Fruit fly (Drosophila melanogaster) whole organism, embryonic: ENCODE results near the gene Muc68E.
A peak's percentile ranks its signal among the peaks of the same experiment; 100 is the strongest.

ENCODE experiments used
- Ada2b ChIP-seq: fragments of 200-800 bp; sonication (Bioruptor generic); IDR thresholded peaks from 2 replicates; pipeline ENCODE4 v1.3.6; 2022; ENCODE audit warnings: missing biosample characterization, missing genetic modification characterization
- Aef1 ChIP-seq: fragments of 200-800 bp; sonication (Bioruptor generic); IDR thresholded peaks from 3 replicates; pipeline ENCODE4 v1.3.6; 2022; ENCODE audit warnings: missing biosample characterization, missing genetic modification characterization
- CG10267 ChIP-seq: fragments of 200-800 bp; sonication (Bioruptor generic); optimal IDR thresholded peaks from 2 replicates; lab custom pipeline; 2018; ENCODE audit warnings: missing biosample characterization, mild to moderate bottlenecking, missing genetic modification characterization, moderate library complexity
- CG10321 ChIP-seq: fragments of 200-800 bp; sonication (Bioruptor generic); IDR thresholded peaks from 2 replicates; pipeline ENCODE4 v1.3.6; 2022; ENCODE audit warnings: missing biosample characterization, missing genetic modification characterization
- CG11456 ChIP-seq: fragments of 200-800 bp; sonication (Bioruptor generic); IDR thresholded peaks from 3 replicates; pipeline ENCODE4 v1.3.6; 2022; ENCODE audit warnings: missing biosample characterization, missing genetic modification characterization
- CG11560 ChIP-seq: fragments of 200-800 bp; sonication (Bioruptor generic); IDR thresholded peaks from 3 replicates; pipeline ENCODE4 v1.3.6; 2022; ENCODE audit warnings: missing biosample characterization, missing genetic modification characterization
- CG11696 ChIP-seq: fragments of 200-800 bp; sonication (Bioruptor generic); IDR thresholded peaks from 2 replicates; pipeline ENCODE4 v1.3.6; 2022; ENCODE audit warnings: missing biosample characterization, missing genetic modification characterization
- CG12104 ChIP-seq: fragments of 200-800 bp; sonication (Bioruptor generic); optimal IDR thresholded peaks from 3 replicates; lab custom pipeline; 2016; ENCODE audit warnings: missing biosample characterization, missing genetic modification characterization
- CG13424 ChIP-seq: fragments of 200-800 bp; sonication (Bioruptor generic); optimal IDR thresholded peaks from 2 replicates; lab custom pipeline; 2019; ENCODE audit warnings: missing biosample characterization, mild to moderate bottlenecking, missing genetic modification characterization, moderate library complexity
- CG14050 ChIP-seq: fragments of 200-800 bp; sonication (Bioruptor generic); IDR thresholded peaks from 3 replicates; pipeline ENCODE4 v1.3.6; 2022; ENCODE audit warnings: missing biosample characterization, missing genetic modification characterization
- CG17328 ChIP-seq: fragments of 200-800 bp; sonication (Bioruptor generic); IDR thresholded peaks from 2 replicates; pipeline ENCODE4 v1.3.6; 2022; ENCODE audit warnings: missing biosample characterization, missing genetic modification characterization
- CG2120 ChIP-seq: fragments of 200-800 bp; sonication (Bioruptor generic); optimal IDR thresholded peaks from 3 replicates; lab custom pipeline; 2016; ENCODE audit warnings: missing biosample characterization, missing genetic modification characterization
- CG30403 ChIP-seq: fragments of 200-800 bp; sonication (Bioruptor generic); optimal IDR thresholded peaks from 3 replicates; lab custom pipeline; 2016; ENCODE audit warnings: missing biosample characterization, missing genetic modification characterization
- CG34224 ChIP-seq: fragments of 200-800 bp; sonication (Bioruptor generic); IDR thresholded peaks from 3 replicates; pipeline ENCODE4 v1.3.6; 2022; ENCODE audit warnings: missing biosample characterization, missing genetic modification characterization; ENCODE audit not compliant: partially characterized antibody
- CG3847 ChIP-seq: fragments of 200-800 bp; sonication (Bioruptor generic); IDR thresholded peaks from 2 replicates; pipeline ENCODE4 v1.3.6; 2022; ENCODE audit warnings: missing biosample characterization, missing genetic modification characterization
- CG4617 ChIP-seq: fragments of 200-800 bp; sonication (Bioruptor generic); optimal IDR thresholded peaks from 3 replicates; lab custom pipeline; 2016; ENCODE audit warnings: missing biosample characterization, missing genetic modification characterization, borderline replicate concordance
- CG6791 ChIP-seq: fragments of 200-800 bp; sonication (Bioruptor generic); IDR thresholded peaks from 3 replicates; pipeline ENCODE4 v1.3.6; 2022; ENCODE audit warnings: missing biosample characterization, missing genetic modification characterization; ENCODE audit not compliant: partially characterized antibody
- CG8765 ChIP-seq: fragments of 200-800 bp; sonication (Bioruptor generic); IDR thresholded peaks from 2 replicates; pipeline ENCODE4 v1.3.6; 2022; ENCODE audit warnings: missing biosample characterization, missing genetic modification characterization
- CG9437 ChIP-seq: fragments of 200-800 bp; sonication (Bioruptor generic); optimal IDR thresholded peaks from 2 replicates; lab custom pipeline; 2018; ENCODE audit warnings: missing biosample characterization, mild to moderate bottlenecking, missing genetic modification characterization
- CG9609 ChIP-seq: fragments of 200-800 bp; sonication (Bioruptor generic); optimal IDR thresholded peaks from 3 replicates; lab custom pipeline; 2016; ENCODE audit warnings: missing biosample characterization, missing genetic modification characterization
- CHES-1-like ChIP-seq: fragments of 200-800 bp; sonication (Bioruptor generic); optimal IDR thresholded peaks from 2 replicates; lab custom pipeline; 2016; ENCODE audit warnings: missing biosample characterization, missing genetic modification characterization
- Dll ChIP-seq: fragments of 200-800 bp; sonication (Bioruptor generic); IDR thresholded peaks from 4 replicates; pipeline ENCODE4 v1.3.6; 2022; ENCODE audit warnings: missing biosample characterization, missing genetic modification characterization; ENCODE audit not compliant: partially characterized antibody
- Dref ChIP-seq: fragments of 200-800 bp; sonication (Bioruptor generic); IDR thresholded peaks from 2 replicates; pipeline ENCODE4 v1.3.6; 2022; ENCODE audit warnings: missing biosample characterization, missing genetic modification characterization
- Elba2 ChIP-seq: fragments of 200-800 bp; sonication (Bioruptor generic); optimal IDR thresholded peaks from 3 replicates; lab custom pipeline; 2016; ENCODE audit warnings: missing biosample characterization, missing genetic modification characterization
- Hr3 ChIP-seq: fragments of 200-800 bp; sonication (Bioruptor generic); optimal IDR thresholded peaks from 3 replicates; lab custom pipeline; 2016; ENCODE audit warnings: missing biosample characterization, missing genetic modification characterization
- Ravus ChIP-seq: fragments of 200-800 bp; sonication (Bioruptor generic); IDR thresholded peaks from 2 replicates; pipeline ENCODE4 v1.3.6; 2022; ENCODE audit warnings: missing biosample characterization, missing genetic modification characterization
- Sox102F ChIP-seq: fragments of 200-800 bp; sonication (Bioruptor generic); optimal IDR thresholded peaks from 2 replicates; lab custom pipeline; 2018; ENCODE audit warnings: missing biosample characterization, mild to moderate bottlenecking, missing genetic modification characterization, moderate library complexity
- Sry-δ ChIP-seq: fragments of 200-800 bp; sonication (Bioruptor generic); optimal IDR thresholded peaks from 2 replicates; lab custom pipeline; 2016; ENCODE audit warnings: missing biosample characterization, missing genetic modification characterization
- Xbp1 ChIP-seq: fragments of 200-800 bp; sonication (Bioruptor generic); optimal IDR thresholded peaks from 3 replicates; lab custom pipeline; 2016; ENCODE audit warnings: missing biosample characterization, mild to moderate bottlenecking, missing genetic modification characterization
- aop ChIP-seq: fragments of 200-800 bp; sonication (Bioruptor generic); IDR thresholded peaks from 2 replicates; pipeline ENCODE4 v1.3.6; 2022; ENCODE audit warnings: missing biosample characterization, missing genetic modification characterization
- crol ChIP-seq: fragments of 200-800 bp; sonication (Bioruptor generic); IDR thresholded peaks from 2 replicates; pipeline ENCODE4 v1.3.6; 2022; ENCODE audit warnings: missing biosample characterization, missing genetic modification characterization
- dimm ChIP-seq: fragments of 200-800 bp; sonication (Bioruptor generic); IDR thresholded peaks from 2 replicates; pipeline ENCODE4 v1.3.6; 2022; ENCODE audit warnings: missing biosample characterization, missing genetic modification characterization
- dpn ChIP-seq, 2 experiments: fragments of 200-800 bp; sonication (Bioruptor generic); optimal IDR thresholded peaks; 3 replicates each; lab custom pipeline; 2016; ENCODE audit warnings: missing biosample characterization in 2 of 2, missing genetic modification characterization in 2 of 2
- ftz-f1 ChIP-seq: fragments of 200-800 bp; sonication (Bioruptor generic); optimal IDR thresholded peaks from 2 replicates; lab custom pipeline; 2016; ENCODE audit warnings: missing biosample characterization, missing genetic modification characterization
- hkb ChIP-seq, 2 experiments: fragments of 200-800 bp in 1 of 2; fragments of >200 bp in 1 of 2; sonication (Bioruptor generic) in 1 of 2; IDR thresholded peaks in 1 of 2; optimal IDR thresholded peaks in 1 of 2; 2 replicates each; pipeline versions ENCODE4 v1.3.6 to Lab custom; 2017 to 2022; ENCODE audit warnings: missing biosample characterization in 1 of 2, missing genetic modification characterization in 1 of 2
- ken ChIP-seq: fragments of 200-800 bp; sonication (Bioruptor generic); IDR thresholded peaks from 3 replicates; pipeline ENCODE4 v1.3.6; 2022; ENCODE audit warnings: missing biosample characterization, missing genetic modification characterization
- mld ChIP-seq: fragments of 200-800 bp; sonication (Bioruptor generic); IDR thresholded peaks from 3 replicates; pipeline ENCODE4 v1.3.6; 2022; ENCODE audit warnings: missing biosample characterization, missing genetic modification characterization; ENCODE audit not compliant: partially characterized antibody
- nerfin-1 ChIP-seq: fragments of 200-800 bp; sonication (Bioruptor generic); optimal IDR thresholded peaks from 3 replicates; lab custom pipeline; 2019; ENCODE audit warnings: missing biosample characterization, mild to moderate bottlenecking, missing genetic modification characterization, moderate library complexity
- pfk ChIP-seq: fragments of 200-800 bp; sonication (Bioruptor generic); optimal IDR thresholded peaks from 2 replicates; lab custom pipeline; 2018; ENCODE audit warnings: missing biosample characterization, mild to moderate bottlenecking, missing genetic modification characterization, moderate library complexity
- prd ChIP-seq, 3 experiments: fragments of >200 bp in 2 of 3; fragments of 200-800 bp in 1 of 3; sonication (Bioruptor generic) in 1 of 3; optimal IDR thresholded peaks in 2 of 3; IDR thresholded peaks in 1 of 3; 2 replicates in 2 of 3; 3 replicates in 1 of 3; pipeline versions ENCODE4 v1.3.6 to Lab custom; 2017 to 2022; ENCODE audit warnings: missing biosample characterization in 1 of 3, missing genetic modification characterization in 1 of 3
- schlank ChIP-seq: fragments of 200-800 bp; sonication (Bioruptor generic); optimal IDR thresholded peaks from 2 replicates; lab custom pipeline; 2018; ENCODE audit warnings: missing biosample characterization, mild to moderate bottlenecking, missing genetic modification characterization
- scrt ChIP-seq: fragments of 200-800 bp; sonication (Bioruptor generic); optimal IDR thresholded peaks from 2 replicates; lab custom pipeline; 2018; ENCODE audit warnings: missing biosample characterization, mild to moderate bottlenecking, missing genetic modification characterization, moderate library complexity
- slbo ChIP-seq: fragments of 200-800 bp; sonication (Bioruptor generic); IDR thresholded peaks from 2 replicates; pipeline ENCODE4 v1.3.6; 2022; ENCODE audit warnings: missing biosample characterization, missing genetic modification characterization
- sna ChIP-seq: fragments of 200-800 bp; sonication (Bioruptor generic); IDR thresholded peaks from 2 replicates; pipeline ENCODE4 v1.3.6; 2022; ENCODE audit warnings: missing biosample characterization, missing genetic modification characterization; ENCODE audit not compliant: partially characterized antibody
- ssp ChIP-seq: fragments of 200-800 bp; sonication (Bioruptor generic); IDR thresholded peaks from 2 replicates; pipeline ENCODE4 v1.3.6; 2022; ENCODE audit warnings: missing biosample characterization, missing genetic modification characterization
- stwl ChIP-seq: fragments of 200-800 bp; sonication (Bioruptor generic); optimal IDR thresholded peaks from 3 replicates; lab custom pipeline; 2018; ENCODE audit warnings: missing biosample characterization, mild to moderate bottlenecking, missing genetic modification characterization, moderate library complexity
- tin ChIP-seq: fragments of 200-800 bp; sonication (Bioruptor generic); optimal IDR thresholded peaks from 3 replicates; lab custom pipeline; 2016; ENCODE audit warnings: missing biosample characterization, missing genetic modification characterization
- tll ChIP-seq, 2 experiments: fragments of 200-800 bp in 1 of 2; fragments of >200 bp in 1 of 2; sonication (Bioruptor generic) in 1 of 2; optimal IDR thresholded peaks; 2 replicates each; lab custom pipeline; 2017 to 2019; ENCODE audit warnings: missing biosample characterization in 2 of 2, missing genetic modification characterization in 2 of 2, mild to moderate bottlenecking in 1 of 2, moderate library complexity in 1 of 2
- tna ChIP-seq: fragments of 200-800 bp; sonication (Bioruptor generic); IDR thresholded peaks from 2 replicates; pipeline ENCODE4 v1.3.6; 2022; ENCODE audit warnings: missing biosample characterization, missing genetic modification characterization; ENCODE audit not compliant: partially characterized antibody
- wor ChIP-seq: fragments of 200-800 bp; sonication (Bioruptor generic); IDR thresholded peaks from 2 replicates; pipeline ENCODE4 v1.3.6; 2022; ENCODE audit warnings: missing biosample characterization, missing genetic modification characterization

The Muc68E gene

DNA sequence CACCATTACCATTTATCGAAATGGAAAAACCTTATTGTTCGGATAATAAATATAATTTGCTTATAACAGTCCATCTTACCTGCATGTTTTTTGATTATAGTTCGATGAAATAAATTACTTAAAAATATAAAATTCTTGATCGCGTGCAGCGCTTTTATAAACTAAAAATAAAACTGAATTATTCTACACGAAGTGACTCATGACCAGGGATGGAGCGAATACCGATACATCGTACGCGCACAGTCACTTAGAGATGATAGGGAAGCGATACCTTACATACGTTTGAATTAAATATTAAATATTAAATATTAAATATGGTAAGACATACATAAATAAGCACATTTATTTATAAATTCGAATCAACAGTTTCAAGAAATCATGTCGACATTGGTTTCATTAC, 20.2 kb upstream of the Muc68E start, which contains the start of gene viaf (continued):
- no peak for TF ChIP-seq CG10321 (GFP tag; lab: Robert Waterston, UW)
- TF ChIP-seq aop (GFP tag; lab: Robert Waterston, UW), result peak; percentile 22; the same call in 1 of the 2 replicates
- peak; percentile 62 for TF ChIP-seq CG2120 (GFP tag; lab: Kevin White, UChicago)
- no peak for TF ChIP-seq CG17328
- no peak for TF ChIP-seq schlank (tag; lab: Kevin White, UChicago)
- 0 out of 2 replicates have a peak, but pooled peaks have one; percentile 29 for TF ChIP-seq CG3847 (GFP tag; lab: Robert Waterston, UW)
- peak; percentile 62; the same call in 1 of the 3 replicates for TF ChIP-seq CG11456 (GFP tag; lab: Robert Waterston, UW)
- peak; percentile 56 for TF ChIP-seq tin (GFP tag; lab: Kevin White, UChicago)
- TF ChIP-seq prd (optimal IDR thresholded peaks at IDR 0.05; lab: Kevin White, UChicago), result no peak
- peak; percentile 53 for TF ChIP-seq prd (GFP tag; IDR thresholded peaks at IDR 0.05; lab: Robert Waterston, UW)
- peak; percentile 70 for TF ChIP-seq CG10267 (tag; lab: Kevin White, UChicago)
- no peak for TF ChIP-seq wor (GFP tag; lab: Robert Waterston, UW)
- no peak for TF ChIP-seq Ravus (GFP tag; lab: Robert Waterston, UW)
- TF ChIP-seq CG14050 (GFP tag; lab: Robert Waterston, UW), result no peak
- TF ChIP-seq tna (GFP tag; lab: Robert Waterston, UW), result peak; percentile 86
- TF ChIP-seq CG34224 (GFP tag; lab: Robert Waterston, UW), result peak; percentile 87
- no peak for TF ChIP-seq Elba2
- TF ChIP-seq Dref (GFP tag; lab: Robert Waterston, UW), result peak; percentile 61
- no peak for TF ChIP-seq scrt (GFP tag; lab: Kevin White, UChicago)
- no peak for TF ChIP-seq CG11696 (GFP tag; lab: Robert Waterston, UW)
- TF ChIP-seq Sox102F, result peak; percentile 51
- no peak for TF ChIP-seq CG11560
- no peak for TF ChIP-seq ken
- no peak for TF ChIP-seq pfk (GFP tag; lab: Kevin White, UChicago)
- TF ChIP-seq Sry-δ (GFP tag; lab: Kevin White, UChicago), result peak; percentile 83
- TF ChIP-seq CG13424, result peak; percentile 64
- no peak for TF ChIP-seq CHES-1-like
- TF ChIP-seq CG12104, result no peak
- peak; percentile 78 for TF ChIP-seq stwl (tag; lab: Kevin White, UChicago)
- peak; percentile 32; the same call in 1 of the 3 replicates for TF ChIP-seq Aef1 (GFP tag; lab: Robert Waterston, UW)
- peak; percentile 78 for TF ChIP-seq Xbp1 (GFP tag; lab: Kevin White, UChicago)
- TF ChIP-seq sna (GFP tag; lab: Robert Waterston, UW), result peak; percentile 94
- TF ChIP-seq CG4617, result peak; percentile 88
- TF ChIP-seq CG8765 (GFP tag; lab: Robert Waterston, UW), result no peak
- no peak for TF ChIP-seq crol
- peak; percentile 50 for TF ChIP-seq CG30403 (GFP tag; lab: Kevin White, UChicago)
- TF ChIP-seq dpn (GFP tag; optimal IDR thresholded peaks at IDR 0.05; lab: Kevin White, UChicago), result peak in 1 of 2 experiments; percentile 61
- no peak for TF ChIP-seq dimm (GFP tag; lab: Robert Waterston, UW)
- TF ChIP-seq CG6791 (GFP tag; lab: Robert Waterston, UW), result peak; percentile 95
- no peak for TF ChIP-seq Ada2b (GFP tag; lab: Robert Waterston, UW)
- TF ChIP-seq tll (GFP tag; optimal IDR thresholded peaks at IDR 0.05; lab: Kevin White, UChicago), result no peak
- peak; percentile 91 for TF ChIP-seq Dll (GFP tag; lab: Robert Waterston, UW)
- TF ChIP-seq ftz-f1 (GFP tag; lab: Kevin White, UChicago), result no peak
- no peak for TF ChIP-seq CG9437
- TF ChIP-seq hkb (optimal IDR thresholded peaks at IDR 0.05; lab: Kevin White, UChicago), result no peak
- TF ChIP-seq hkb (GFP tag; IDR thresholded peaks at IDR 0.05; lab: Robert Waterston, UW), result peak; percentile 66
- TF ChIP-seq nerfin-1 (tag; lab: Kevin White, UChicago), result no peak
- TF ChIP-seq Hr3, result peak; percentile 64
- peak; percentile 85; the same call in 1 of the 3 replicates for TF ChIP-seq mld (GFP tag; lab: Robert Waterston, UW)
- TF ChIP-seq CG9609 (GFP tag; lab: Kevin White, UChicago), result no peak
- no peak for TF ChIP-seq ssp (GFP tag; lab: Robert Waterston, UW)
- TF ChIP-seq slbo, result peak; percentile 82
